Worm (Caenorhabditis elegans): ENCODE data around the gene his-61.

- TF ChIP-seq che-1 (tag; optimal IDR thresholded peaks at IDR 0.05) (no peak), C38D4.7 (GFP tag; optimal IDR thresholded peaks at IDR 0.05) (no peak), ama-1 (optimal IDR thresholded peaks at IDR 0.05) (no peak), fkh-10 (GFP tag; optimal IDR thresholded peaks at IDR 0.05) (no peak), tbx-2 (tag; optimal IDR thresholded peaks at IDR 0.05) (no peak)
These were observed 15.3 kb upstream of the his-61 start, which contains the start of gene F55G1.15 for ce11 chrIV:7501337-7501736.

Measured in whole organism, late embryonic.